Worm (Caenorhabditis elegans): ENCODE results near the gene tpan-1.

- no peak for TF ChIP-seq ref-1 (GFP tag; conservative IDR thresholded peaks at IDR 0.05)
- no peak for TF ChIP-seq flt-1 (GFP tag; IDR thresholded peaks at IDR 0.05)
- no peak for TF ChIP-seq ztf-29 (GFP tag; IDR thresholded peaks at IDR 0.05)
- TF ChIP-seq tab-1 (GFP tag; IDR thresholded peaks at IDR 0.05), result no peak
- TF ChIP-seq ztf-23 (GFP tag; IDR thresholded peaks at IDR 0.05), result no peak
Measured at ce11 chrV:20753838-20754503, 35.3 kb upstream of the tpan-1 start.

All from whole organism, midembryonic.